Worm (Caenorhabditis elegans) whole organism, late embryonic: ENCODE data around the gene K09D9.9.

ENCODE experiments used
- C38D4.7 ChIP-seq: fragments of 200-800 bp; sonication (Bioruptor generic); optimal IDR thresholded peaks from 2 replicates; lab custom pipeline; 2018; ENCODE audit warnings: mild to moderate bottlenecking, missing genetic modification characterization, moderate library complexity, missing compliant biosample characterization
- F13H6.1 ChIP-seq: sonication (generic microtip); optimal IDR thresholded peaks from 2 replicates; lab custom pipeline; 2016; ENCODE audit warnings: missing genetic modification characterization, missing compliant biosample characterization
- T23F11.4 ChIP-seq: fragments of 200-800 bp; sonication (Bioruptor generic); optimal IDR thresholded peaks from 2 replicates; lab custom pipeline; 2018; ENCODE audit warnings: mild to moderate bottlenecking, missing genetic modification characterization, missing compliant biosample characterization
- Y22D7AL.16 ChIP-seq: sonication (generic microtip); optimal IDR thresholded peaks from 2 replicates; lab custom pipeline; 2016; ENCODE audit warnings: missing genetic modification characterization, missing compliant biosample characterization
- ahr-1 ChIP-seq: sonication (generic microtip); optimal IDR thresholded peaks from 2 replicates; lab custom pipeline; 2016; ENCODE audit warnings: missing genetic modification characterization, missing compliant biosample characterization
- ama-1 ChIP-seq: fragments of 150-350 bp; optimal IDR thresholded peaks from 2 replicates; lab custom pipeline; 2014
- ceh-14 ChIP-seq: sonication (generic microtip); optimal IDR thresholded peaks from 2 replicates; lab custom pipeline; 2016; ENCODE audit warnings: missing genotype, missing genetic modification characterization, missing compliant biosample characterization
- ceh-2 ChIP-seq: sonication (generic microtip); optimal IDR thresholded peaks from 2 replicates; lab custom pipeline; 2016; ENCODE audit warnings: missing genotype, missing genetic modification characterization, missing compliant biosample characterization
- ceh-30 ChIP-seq: fragments of 150-350 bp; optimal IDR thresholded peaks from 2 replicates; lab custom pipeline; 2014; ENCODE audit warnings: missing biosample characterization, missing genetic modification characterization
- ceh-45 ChIP-seq: fragments of 200-800 bp; sonication (Bioruptor generic); IDR thresholded peaks from 2 replicates; pipeline ENCODE4 v1.3.6; 2022; ENCODE audit warnings: missing genetic modification reagents, missing genetic modification characterization, missing compliant biosample characterization
- dmd-4 ChIP-seq: sonication (generic microtip); optimal IDR thresholded peaks from 2 replicates; lab custom pipeline; 2016; ENCODE audit warnings: borderline replicate concordance, missing genetic modification characterization, missing compliant biosample characterization
- dve-1 ChIP-seq: sonication (generic microtip); optimal IDR thresholded peaks from 2 replicates; lab custom pipeline; 2017; ENCODE audit warnings: antibody characterized with exemption, mild to moderate bottlenecking, missing genetic modification characterization, missing compliant biosample characterization
- elt-4 ChIP-seq: sonication (generic microtip); optimal IDR thresholded peaks from 2 replicates; lab custom pipeline; 2016; ENCODE audit warnings: missing genetic modification characterization, missing compliant biosample characterization
- ets-4 ChIP-seq: sonication (generic microtip); optimal IDR thresholded peaks from 2 replicates; lab custom pipeline; 2016; ENCODE audit warnings: missing genetic modification characterization, missing compliant biosample characterization
- fkh-10 ChIP-seq: fragments of 150-350 bp; optimal IDR thresholded peaks from 2 replicates; lab custom pipeline; 2014; ENCODE audit warnings: missing biosample characterization, missing genetic modification reagents, missing genetic modification characterization
- hlh-30 ChIP-seq: sonication (generic microtip); optimal IDR thresholded peaks from 2 replicates; lab custom pipeline; 2017; ENCODE audit warnings: antibody characterized with exemption, missing genetic modification characterization, missing compliant biosample characterization; ENCODE audit not compliant: insufficient read depth
- hlh-8 ChIP-seq: sonication (generic microtip); optimal IDR thresholded peaks from 2 replicates; lab custom pipeline; 2016; ENCODE audit warnings: missing genotype, missing genetic modification characterization, missing compliant biosample characterization
- pat-9 ChIP-seq: fragments of 200-800 bp; sonication (Bioruptor generic); optimal IDR thresholded peaks from 2 replicates; lab custom pipeline; 2018; ENCODE audit warnings: mild to moderate bottlenecking, missing genetic modification characterization, moderate library complexity, missing compliant biosample characterization
- pax-1 ChIP-seq: fragments of 150-350 bp; optimal IDR thresholded peaks from 2 replicates; lab custom pipeline; 2014; ENCODE audit warnings: missing biosample characterization, missing genetic modification characterization
- pqm-1 ChIP-seq: sonication (generic microtip); optimal IDR thresholded peaks from 2 replicates; lab custom pipeline; 2016; ENCODE audit warnings: missing genetic modification characterization, missing compliant biosample characterization
- ref-2 ChIP-seq: sonication (generic microtip); optimal IDR thresholded peaks from 2 replicates; lab custom pipeline; 2016; ENCODE audit warnings: missing genetic modification characterization, missing compliant biosample characterization
- sdc-2 ChIP-seq: sonication (generic microtip); optimal IDR thresholded peaks from 2 replicates; lab custom pipeline; 2016; ENCODE audit warnings: missing genotype, missing genetic modification characterization, missing compliant biosample characterization
- syd-9 ChIP-seq: sonication (generic microtip); optimal IDR thresholded peaks from 2 replicates; lab custom pipeline; 2016; ENCODE audit warnings: mild to moderate bottlenecking, missing genetic modification characterization, moderate library complexity, missing compliant biosample characterization
- unc-42 ChIP-seq: sonication (generic microtip); optimal IDR thresholded peaks from 2 replicates; lab custom pipeline; 2016; ENCODE audit warnings: missing genotype, missing genetic modification characterization, missing compliant biosample characterization
- unc-55 ChIP-seq: sonication (generic microtip); optimal IDR thresholded peaks from 2 replicates; lab custom pipeline; 2017; ENCODE audit warnings: missing biosample characterization, missing genetic modification reagents, missing genetic modification characterization
- ztf-16 ChIP-seq: sonication (generic microtip); optimal IDR thresholded peaks from 2 replicates; lab custom pipeline; 2017; ENCODE audit warnings: missing genetic modification characterization, missing compliant biosample characterization

K09D9.9 gene

ce11 chrV:3949723-3950122 lies 44.2 kb downstream of the K09D9.9 start, which contains the start of gene dach-1:
Gene dach-1 (plus strand): TSS chrV:3950023.
- TF ChIP-seq Y22D7AL.16 (tag; lab: Kevin White, UChicago), result no peak
- TF ChIP-seq fkh-10 (GFP tag; lab: Kevin White, UChicago), result no peak
- TF ChIP-seq ahr-1, result no peak
- TF ChIP-seq T23F11.4 (GFP tag; lab: Kevin White, UChicago), result no peak
- no peak for TF ChIP-seq ceh-2
- no peak for TF ChIP-seq pax-1 (tag; lab: Kevin White, UChicago)
- TF ChIP-seq pqm-1 (tag; lab: Kevin White, UChicago), result no peak

DNA sequence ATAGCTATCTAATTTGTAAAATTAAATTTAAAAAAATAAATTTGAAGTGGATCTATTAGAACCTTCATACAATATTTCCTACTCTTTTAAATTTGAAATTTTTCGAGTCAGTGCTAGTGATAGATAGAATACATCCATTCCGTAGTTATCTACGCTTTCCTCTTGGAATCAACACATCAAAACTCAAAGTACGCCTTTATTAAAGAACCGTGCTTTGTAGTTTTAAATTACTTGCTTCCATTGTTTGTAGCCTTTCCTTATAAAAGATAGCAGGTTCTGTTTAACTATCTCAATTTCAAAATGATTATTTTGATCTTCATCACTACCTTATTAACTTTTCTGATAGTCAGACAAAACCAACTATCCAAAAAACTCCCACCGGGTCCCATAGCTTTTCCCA lies 48.9 kb downstream of the K09D9.9 start, which contains the start of gene cyp-35B3:
TSS of gene cyp-35B3 (plus strand) at position 301 of the 400 bp plus-strand sequence.
- TF ChIP-seq hlh-30 (tag; lab: Kevin White, UChicago), result no peak
- no peak for TF ChIP-seq ztf-16 (tag; lab: Kevin White, UChicago)
- TF ChIP-seq unc-42 (tag; lab: Kevin White, UChicago), result no peak
- TF ChIP-seq ref-2 (tag; lab: Kevin White, UChicago), result no peak
- no peak for TF ChIP-seq syd-9 (tag; lab: Kevin White, UChicago)
- no peak for TF ChIP-seq ceh-45 (GFP tag; lab: Robert Waterston, UW)
- TF ChIP-seq hlh-8 (tag; lab: Kevin White, UChicago), result no peak
- no peak for TF ChIP-seq dmd-4
- TF ChIP-seq pat-9, result no peak
- TF ChIP-seq C38D4.7 (GFP tag; lab: Kevin White, UChicago), result no peak
- TF ChIP-seq ama-1 (lab: Kevin White, UChicago), result no peak
- no peak for TF ChIP-seq F13H6.1 (tag; lab: Kevin White, UChicago)
- TF ChIP-seq dve-1, result no peak

- no peak for TF ChIP-seq ama-1 (lab: Kevin White, UChicago)
- TF ChIP-seq ceh-14 (tag; lab: Kevin White, UChicago), result no peak
- no peak for TF ChIP-seq elt-4 (tag; lab: Kevin White, UChicago)
- no peak for TF ChIP-seq sdc-2 (tag; lab: Kevin White, UChicago)
- TF ChIP-seq ceh-30 (tag; lab: Kevin White, UChicago), result no peak
- TF ChIP-seq ceh-45 (GFP tag; lab: Robert Waterston, UW), result no peak
- no peak for TF ChIP-seq ets-4
- no peak for TF ChIP-seq unc-55 (GFP tag; lab: Kevin White, UChicago)
Measured at ce11 chrV:3943364-3943763, 50.6 kb downstream of the K09D9.9 start.
